Worm (Caenorhabditis elegans) whole organism, L3 larva: ENCODE results near the gene F42F12.4.

ENCODE experiments used
- daf-12 ChIP-seq: fragments of 150-350 bp; optimal IDR thresholded peaks from 2 replicates; lab custom pipeline; 2014; ENCODE audit warnings: missing biosample characterization, missing genetic modification reagents, missing genetic modification characterization
- elt-1 ChIP-seq: fragments of 150-350 bp; optimal IDR thresholded peaks from 2 replicates; lab custom pipeline; 2014; ENCODE audit warnings: missing biosample characterization, missing genetic modification characterization
- elt-3 ChIP-seq, 3 experiments: fragments of 150-350 bp in 1 of 3; sonication (generic microtip) in 2 of 3; optimal IDR thresholded peaks; 2 replicates in 2 of 3; 4 replicates in 1 of 3; lab custom pipeline; 2014 to 2017; ENCODE audit warnings: missing biosample characterization in 3 of 3, missing genetic modification characterization in 3 of 3
- nhr-12 ChIP-seq: fragments of 150-350 bp; optimal IDR thresholded peaks from 2 replicates; lab custom pipeline; 2014; ENCODE audit warnings: missing biosample characterization, missing genetic modification characterization
- pqm-1 ChIP-seq: fragments of 150-350 bp; optimal IDR thresholded peaks from 2 replicates; lab custom pipeline; 2017; ENCODE audit warnings: missing biosample characterization, missing genetic modification characterization, inconsistent platforms
- ztf-11 ChIP-seq: fragments of 150-350 bp; optimal IDR thresholded peaks from 2 replicates; lab custom pipeline; 2014; ENCODE audit warnings: missing biosample characterization, missing genetic modification characterization

- TF ChIP-seq ztf-11 (no peak), elt-1 (no peak), daf-12 (tag; lab: Kevin White, UChicago) (no peak), pqm-1 (tag; lab: Kevin White, UChicago) (no peak), elt-3 (tag; optimal IDR thresholded peaks at IDR 0.05; lab: Kevin White, UChicago) (no peak), nhr-12 (tag; lab: Kevin White, UChicago) (no peak)
Observed at ce11 chrX:12328676-12329075, 24.1 kb downstream of the F42F12.4 start, which contains the start of gene srd-45.
